Fruit fly (Drosophila melanogaster): ENCODE measurements around the gene CG13843.

CG13843 gene

DNA sequence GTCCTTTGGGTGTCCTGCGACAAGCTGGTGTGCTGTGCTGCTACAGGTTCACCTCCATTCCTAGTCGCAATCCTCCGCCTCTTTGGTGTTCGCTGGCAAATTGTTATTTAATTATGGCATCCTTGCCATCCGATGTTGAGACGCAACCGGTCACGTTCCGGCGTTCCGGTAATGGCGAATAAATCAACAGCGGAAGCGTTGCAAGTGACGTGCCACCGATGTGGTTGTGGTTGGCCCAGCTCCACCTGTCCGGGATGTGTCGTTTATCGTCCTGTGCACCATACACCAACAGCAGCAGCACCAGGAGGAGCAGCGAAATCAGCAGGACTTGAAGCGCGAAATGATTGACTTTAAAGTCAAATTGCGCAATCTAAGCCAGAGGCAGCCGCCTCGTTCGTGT lies 40.6 kb downstream of the CG13843 start:
- no peak for TF ChIP-seq jim (GFP tag; optimal IDR thresholded peaks at IDR 0.05)
- TF ChIP-seq dl (GFP tag; optimal IDR thresholded peaks at IDR 0.05; ENCODE audit: insufficient read depth in 1 of 2, partially characterized antibody in 2 of 2) = no peak

Measured in whole organism, wandering third instar larva.